Worm (Caenorhabditis elegans) whole organism, early embryonic: Measurements from ENCODE around the gene C38C6.3.

Experiments
- B0310.2 ChIP-seq: sonication (generic microtip); optimal IDR thresholded peaks from 2 replicates; lab custom pipeline; 2016; ENCODE audit warnings: mild to moderate bottlenecking, missing genetic modification characterization, missing compliant biosample characterization
- F13C5.2 ChIP-seq: sonication (generic microtip); optimal IDR thresholded peaks from 2 replicates; lab custom pipeline; 2017; ENCODE audit warnings: mild to moderate bottlenecking, missing genetic modification characterization, inconsistent platforms, missing compliant biosample characterization
- aly-1 ChIP-seq: sonication (generic microtip); optimal IDR thresholded peaks from 2 replicates; lab custom pipeline; 2016; ENCODE audit warnings: missing genetic modification characterization, missing compliant biosample characterization
- ama-1 ChIP-seq: fragments of 150-350 bp; optimal IDR thresholded peaks from 2 replicates; lab custom pipeline; 2014
- ceh-13 ChIP-seq: fragments of 200-800 bp; sonication (Bioruptor generic); optimal IDR thresholded peaks from 2 replicates; lab custom pipeline; 2018; ENCODE audit warnings: mild to moderate bottlenecking, missing genetic modification characterization, missing compliant biosample characterization
- ets-7 ChIP-seq: sonication (generic microtip); optimal IDR thresholded peaks from 2 replicates; lab custom pipeline; 2016; ENCODE audit warnings: missing genotype, missing genetic modification characterization, missing compliant biosample characterization
- flt-1 ChIP-seq: fragments of 200-800 bp; sonication (Bioruptor generic); IDR thresholded peaks from 2 replicates; pipeline ENCODE4 v1.3.6; 2022; ENCODE audit warnings: missing genetic modification characterization, missing compliant biosample characterization
- hmbx-1 ChIP-seq: sonication (generic microtip); optimal IDR thresholded peaks from 2 replicates; lab custom pipeline; 2016; ENCODE audit warnings: mild to moderate bottlenecking, missing genetic modification characterization, missing compliant biosample characterization
- hmg-4 ChIP-seq: fragments of 200-800 bp; sonication (Bioruptor generic); optimal IDR thresholded peaks from 2 replicates; lab custom pipeline; 2018; ENCODE audit warnings: mild to moderate bottlenecking, missing genetic modification characterization, missing compliant biosample characterization
- hnd-1 ChIP-seq: sonication (generic microtip); optimal IDR thresholded peaks from 2 replicates; lab custom pipeline; 2016; ENCODE audit warnings: missing genetic modification characterization, missing compliant biosample characterization
- sea-1 ChIP-seq: fragments of 200-800 bp; sonication (Bioruptor generic); conservative IDR thresholded peaks from 2 replicates; pipeline ENCODE4 v1.3.6; 2022; ENCODE audit warnings: missing genetic modification characterization, missing compliant biosample characterization
- tbx-11 ChIP-seq: fragments of 200-800 bp; sonication (Bioruptor generic); IDR thresholded peaks from 2 replicates; pipeline ENCODE4 v1.3.6; 2022; ENCODE audit warnings: missing genetic modification characterization, missing compliant biosample characterization
- tbx-37 ChIP-seq: fragments of 200-800 bp; sonication (Bioruptor generic); conservative IDR thresholded peaks from 2 replicates; pipeline ENCODE4 v1.3.6; 2022; ENCODE audit warnings: missing genetic modification reagents, missing genetic modification characterization, missing compliant biosample characterization
- tra-4 ChIP-seq: sonication (generic microtip); optimal IDR thresholded peaks from 2 replicates; lab custom pipeline; 2017; ENCODE audit warnings: missing genetic modification characterization, missing compliant biosample characterization

ce11 chrII:14635179-14635578 is 2.3 kb downstream of the C38C6.3 start:
- TF ChIP-seq ama-1 (lab: Kevin White, UChicago) (no peak), flt-1 (peak; percentile 74), hmbx-1 (tag; lab: Kevin White, UChicago) (peak; percentile 28), ceh-13 (GFP tag; lab: Kevin White, UChicago) (no peak), aly-1 (tag; lab: Kevin White, UChicago) (peak; percentile 24), B0310.2 (peak; percentile 34), F13C5.2 (tag; lab: Kevin White, UChicago) (peak; percentile 39), tra-4 (tag; lab: Kevin White, UChicago) (peak; percentile 6), sea-1 (GFP tag; lab: Robert Waterston, UW) (peak; percentile 82), tbx-37 (peak; percentile 85), tbx-11 (GFP tag; lab: Robert Waterston, UW) (peak; percentile 78), ets-7 (tag; lab: Kevin White, UChicago) (no peak), hnd-1 (peak; percentile 21), hmg-4 (GFP tag; lab: Kevin White, UChicago) (peak; percentile 47)
